Fruit fly (Drosophila melanogaster) whole organism: Measurements from ENCODE around the gene CG12702.

Source experiments
- CG8478 ChIP-seq: fragments of >200 bp; optimal IDR thresholded peaks from 2 replicates; lab custom pipeline; 2018; ENCODE audit warnings: inconsistent platforms
- Dll ChIP-seq: fragments of >200 bp; optimal IDR thresholded peaks from 2 replicates; lab custom pipeline; 2017
- EcR ChIP-seq, 2 experiments: fragments of >200 bp; optimal IDR thresholded peaks; 2 replicates each; lab custom pipeline; 2017; ENCODE audit warnings: missing biosample characterization in 2 of 2, missing genetic modification characterization in 2 of 2, missing genetic modification reagents in 2 of 2
- pan ChIP-seq: fragments of >200 bp; optimal IDR thresholded peaks from 2 replicates; lab custom pipeline; 2017
- psq ChIP-seq: fragments of >200 bp; optimal IDR thresholded peaks from 2 replicates; lab custom pipeline; 2017
- usp ChIP-seq: fragments of >200 bp; optimal IDR thresholded peaks from 2 replicates; lab custom pipeline; 2017; ENCODE audit warnings: missing biosample characterization, missing genetic modification characterization, mixed read lengths

Gene CG12702

DNA sequence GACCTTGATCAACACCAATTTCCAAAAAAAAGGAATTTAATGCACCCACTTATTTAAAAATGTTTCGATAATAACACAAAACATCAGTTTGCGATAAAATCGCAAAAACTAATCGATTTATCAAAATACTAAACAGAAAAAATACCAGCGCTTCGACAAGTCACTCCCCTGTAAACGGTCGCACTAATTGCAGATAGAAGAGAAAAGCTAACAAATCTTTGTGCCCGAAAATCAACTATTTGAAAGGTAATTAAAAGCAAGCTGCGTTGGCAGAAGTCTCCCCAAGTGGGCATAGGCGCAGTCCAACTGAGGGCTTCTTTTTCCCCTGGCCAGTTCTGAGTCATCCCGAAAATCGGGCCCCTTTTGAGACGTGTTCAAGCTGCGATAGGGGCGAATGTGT, 33.8 kb downstream of the CG12702 start, which contains the start of gene AP-1-2beta:
TSS of gene AP-1-2beta (plus strand) at position 161 of the 400 bp plus-strand sequence.
- TF ChIP-seq psq (lab: Kevin White, UChicago): no peak
- no peak for TF ChIP-seq EcR (GFP tag; optimal IDR thresholded peaks at IDR 0.05; lab: Kevin White, UChicago)
- TF ChIP-seq usp (GFP tag; lab: Kevin White, UChicago): no peak
- TF ChIP-seq pan (lab: Kevin White, UChicago): no peak
- TF ChIP-seq Dll (lab: Kevin White, UChicago): no peak
- no peak for TF ChIP-seq CG8478

DNA sequence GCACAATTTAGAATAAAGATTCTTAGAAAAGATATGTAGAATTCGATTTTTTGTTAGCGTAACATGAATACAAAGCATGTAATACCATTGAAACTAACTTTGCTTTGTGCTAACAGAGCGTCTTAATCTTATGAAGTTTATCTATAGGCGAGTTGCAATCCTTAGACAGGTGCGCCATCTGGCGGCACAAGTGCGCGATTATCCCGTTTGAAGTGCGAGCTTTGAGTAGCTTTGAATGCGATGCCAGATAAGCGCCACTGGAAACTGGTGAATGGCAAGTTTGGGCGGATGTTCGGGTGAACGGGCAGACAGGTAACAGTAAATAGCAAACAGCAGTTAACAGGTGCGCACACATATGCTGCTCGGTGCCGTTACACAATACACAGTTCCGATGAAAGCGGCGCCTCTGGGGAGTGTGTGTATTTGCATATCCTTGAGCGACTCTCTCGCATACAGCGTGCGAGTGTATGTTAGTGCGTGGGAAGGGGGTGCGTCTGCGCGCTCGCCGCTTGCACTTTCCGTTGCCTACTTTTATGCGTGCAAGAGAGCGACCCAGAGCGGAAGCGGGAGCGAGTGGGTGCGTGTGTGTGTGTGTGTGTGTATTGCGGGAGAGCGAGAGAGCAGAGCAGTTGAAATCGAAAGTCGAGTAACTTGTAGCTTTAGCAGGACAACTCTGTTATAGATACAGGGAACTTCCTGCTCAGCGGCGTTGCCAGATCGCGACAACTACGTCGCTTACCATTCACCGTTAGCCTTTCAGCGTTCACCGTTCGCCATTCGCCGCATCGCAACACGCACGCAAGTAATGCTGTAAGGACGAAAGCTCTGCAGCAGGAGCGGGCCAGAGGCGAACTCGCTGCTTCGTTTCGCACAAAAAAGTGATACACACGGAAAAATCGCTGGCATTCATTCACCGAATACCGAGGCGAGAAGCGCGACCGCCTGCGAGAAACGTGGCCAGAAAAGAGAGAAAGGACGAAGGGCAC, 46.4 kb downstream of the CG12702 start, which contains the start of gene CG12531:
TSS of gene CG12531 (plus strand) at position 936 of the 986 bp plus-strand sequence.
- TF ChIP-seq Dll (lab: Kevin White, UChicago) (no peak), psq (lab: Kevin White, UChicago) (no peak), EcR (GFP tag; optimal IDR thresholded peaks at IDR 0.05; lab: Kevin White, UChicago) (no peak), pan (lab: Kevin White, UChicago) (no peak), usp (GFP tag; lab: Kevin White, UChicago) (no peak), CG8478 (no peak)

DNA sequence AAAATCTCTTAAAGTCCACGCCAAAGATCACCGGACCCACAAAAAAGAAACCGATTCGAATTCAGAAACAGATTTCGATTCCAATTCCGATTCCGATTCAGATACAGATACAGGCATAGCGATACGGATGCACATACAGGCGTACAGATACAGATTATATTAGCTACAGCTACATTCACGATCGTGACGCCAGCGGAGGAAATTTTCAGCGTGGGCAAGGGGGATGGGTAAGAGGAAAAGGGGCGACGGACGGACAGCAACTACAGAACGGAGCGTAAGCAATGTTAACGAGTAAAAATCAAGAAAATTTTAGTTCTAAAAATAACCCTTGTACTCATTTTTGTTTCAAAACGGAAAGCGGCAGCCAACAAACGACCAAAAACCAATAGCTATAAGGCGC, 47.6 kb downstream of the CG12702 start:
- TF ChIP-seq CG8478 (no peak), Dll (lab: Kevin White, UChicago) (no peak), usp (GFP tag; lab: Kevin White, UChicago) (no peak), EcR (GFP tag; optimal IDR thresholded peaks at IDR 0.05; lab: Kevin White, UChicago) (no peak), psq (lab: Kevin White, UChicago) (no peak), pan (lab: Kevin White, UChicago) (no peak)

DNA sequence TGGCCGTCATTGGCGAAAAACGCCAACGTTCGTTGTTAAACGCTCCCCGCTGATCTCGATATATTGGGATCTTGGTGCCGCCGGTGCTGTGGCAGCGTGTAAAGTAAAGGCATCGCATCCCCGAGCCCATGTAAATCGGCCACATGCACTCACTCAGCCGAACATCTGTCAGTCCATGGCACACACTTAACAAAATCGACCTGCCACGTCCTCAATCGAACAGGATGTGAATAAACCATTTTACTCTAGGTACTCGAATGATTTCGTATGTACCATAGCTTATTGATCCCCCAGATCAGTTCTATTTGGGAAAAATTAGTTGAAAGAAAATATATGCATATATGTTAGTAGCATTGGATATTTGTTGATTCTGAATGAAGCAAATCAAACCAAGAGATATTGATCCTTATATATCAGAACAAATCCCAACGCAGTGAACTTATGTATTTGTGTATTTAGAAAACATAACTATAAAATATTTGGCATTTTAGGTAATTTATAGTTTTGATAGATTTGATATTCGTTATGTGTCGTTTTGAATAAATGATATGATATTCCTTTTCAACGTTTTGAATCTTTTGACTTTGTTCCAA, 48.3 kb downstream of the CG12702 start:
- TF ChIP-seq psq (lab: Kevin White, UChicago) (no peak), usp (GFP tag; lab: Kevin White, UChicago) (no peak), EcR (GFP tag; optimal IDR thresholded peaks at IDR 0.05; lab: Kevin White, UChicago) (no peak), pan (lab: Kevin White, UChicago) (no peak), CG8478 (no peak), Dll (lab: Kevin White, UChicago) (no peak)

DNA sequence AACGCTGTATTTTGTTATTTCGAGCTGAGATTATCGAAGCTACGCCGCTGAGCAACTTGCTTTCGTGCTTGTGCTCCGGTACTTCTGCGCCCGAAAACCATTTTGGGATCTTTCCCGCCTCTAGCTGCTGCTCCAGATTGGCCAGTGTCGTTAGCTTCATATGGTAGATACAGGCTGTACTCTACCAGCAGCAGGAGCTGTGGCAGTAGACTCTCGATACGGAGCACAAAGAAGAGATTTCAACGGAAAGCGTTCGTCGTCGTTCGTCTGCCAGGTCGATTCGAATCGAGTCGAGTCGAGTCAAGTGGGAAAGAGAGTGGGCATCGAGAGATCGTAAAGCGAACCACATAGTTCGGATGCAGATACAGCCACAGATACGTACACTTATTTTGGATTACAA, 49.9 kb downstream of the CG12702 start:
- TF ChIP-seq Dll (lab: Kevin White, UChicago) (no peak), usp (GFP tag; lab: Kevin White, UChicago) (no peak), psq (lab: Kevin White, UChicago) (no peak), EcR (GFP tag; optimal IDR thresholded peaks at IDR 0.05; lab: Kevin White, UChicago) (no peak), pan (lab: Kevin White, UChicago) (no peak), CG8478 (no peak)

DNA sequence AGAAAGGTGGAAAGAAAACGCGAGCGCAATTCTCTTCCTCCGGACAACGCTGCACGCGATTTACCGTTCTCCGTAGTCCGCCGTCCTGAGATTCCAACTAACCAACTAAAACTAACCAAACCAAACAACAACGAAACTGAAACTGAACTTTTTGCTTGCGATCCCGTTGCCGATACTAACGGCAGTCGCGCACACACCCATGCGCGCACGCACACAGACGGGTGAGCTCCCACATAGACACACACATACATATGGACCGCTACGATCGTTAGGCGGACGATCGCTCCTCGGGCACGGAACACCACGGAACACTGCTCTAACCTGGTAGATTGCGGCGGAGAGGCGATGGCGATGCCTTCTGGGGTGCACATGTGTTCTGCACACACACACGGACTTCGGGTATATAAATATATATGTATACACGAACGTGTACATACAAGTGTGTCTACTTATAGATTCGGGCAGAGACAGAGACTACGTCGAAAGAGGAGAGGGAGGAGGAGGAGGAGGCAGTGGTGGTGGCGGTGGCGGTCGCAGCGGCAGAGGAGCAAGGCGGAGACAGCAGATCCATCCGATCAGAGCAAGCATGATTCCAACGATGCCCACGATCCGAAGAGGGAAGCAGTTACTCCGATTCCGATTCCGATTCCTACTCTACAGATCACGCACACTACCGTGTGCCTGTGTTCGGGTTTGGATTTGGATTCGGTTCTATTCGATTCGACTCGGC, 51.6 kb downstream of the CG12702 start, which contains the start of gene meso18E:
TSS of gene meso18E (minus strand) at position 148 of the 730 bp plus-strand sequence.
- no peak for TF ChIP-seq EcR (GFP tag; optimal IDR thresholded peaks at IDR 0.05; lab: Kevin White, UChicago)
- no peak for TF ChIP-seq psq (lab: Kevin White, UChicago)
- no peak for TF ChIP-seq usp (GFP tag; lab: Kevin White, UChicago)
- TF ChIP-seq Dll (lab: Kevin White, UChicago): no peak
- no peak for TF ChIP-seq pan (lab: Kevin White, UChicago)
- no peak for TF ChIP-seq CG8478

DNA sequence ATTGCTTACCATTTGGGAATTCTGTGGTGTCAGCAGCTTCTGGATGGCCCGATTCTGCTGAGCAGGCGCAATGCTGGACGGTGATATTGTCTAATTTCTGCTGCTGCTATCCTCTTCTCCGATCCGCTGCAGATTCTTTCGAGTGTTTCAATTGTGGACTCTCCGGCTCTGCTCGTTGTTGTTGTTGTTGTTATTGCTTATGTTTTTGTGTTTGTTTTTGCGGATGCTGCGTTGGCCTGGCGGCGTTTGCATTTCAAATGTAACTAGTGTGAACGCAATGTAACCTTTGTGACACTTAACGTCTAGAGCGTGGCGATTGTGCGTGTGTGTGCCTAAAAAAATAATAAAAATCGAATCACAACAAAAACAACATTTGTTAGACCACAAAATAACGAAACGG, 52.7 kb downstream of the CG12702 start:
- TF ChIP-seq Dll (lab: Kevin White, UChicago): no peak
- TF ChIP-seq psq (lab: Kevin White, UChicago): no peak
- TF ChIP-seq pan (lab: Kevin White, UChicago): no peak
- no peak for TF ChIP-seq usp (GFP tag; lab: Kevin White, UChicago)
- TF ChIP-seq CG8478: no peak
- no peak for TF ChIP-seq EcR (GFP tag; optimal IDR thresholded peaks at IDR 0.05; lab: Kevin White, UChicago)
